Worm (Caenorhabditis elegans) whole organism, L4/young adult: ENCODE data around the gene C50E3.6.

Experiments used
- W03F9.2 ChIP-seq: fragments of 150-350 bp; optimal IDR thresholded peaks from 2 replicates; lab custom pipeline; 2014; ENCODE audit warnings: missing biosample characterization, missing genetic modification characterization
- dao-5 ChIP-seq: sonication (generic microtip); optimal IDR thresholded peaks from 2 replicates; lab custom pipeline; 2016; ENCODE audit warnings: missing genotype, missing genetic modification characterization, moderate library complexity, missing compliant biosample characterization
- him-1 ChIP-seq: sonication (generic microtip); optimal IDR thresholded peaks from 2 replicates; lab custom pipeline; 2016; ENCODE audit warnings: missing genotype, missing genetic modification reagents, missing genetic modification characterization, missing compliant biosample characterization

DNA sequence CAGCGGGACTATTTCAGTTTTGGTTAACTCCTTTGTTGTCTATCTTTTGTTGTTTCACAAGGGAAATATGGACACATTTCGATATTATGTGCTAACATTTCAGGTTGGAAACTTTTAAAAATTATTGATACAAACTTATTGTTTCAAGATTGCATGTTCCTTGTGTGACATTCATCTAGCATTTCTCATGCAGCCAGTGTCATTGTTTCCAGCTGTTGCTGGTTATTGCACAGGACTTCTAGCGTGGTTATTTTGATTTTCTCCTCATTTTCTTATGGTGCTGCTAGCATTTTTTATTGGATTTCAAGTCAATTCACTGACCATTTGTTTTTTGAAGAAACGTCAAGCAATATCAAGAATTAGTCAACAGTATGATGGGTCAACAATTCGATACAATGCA, 34.5 kb downstream of the C50E3.6 start:
- TF ChIP-seq him-1 (no peak), dao-5 (tag; lab: Kevin White, UChicago) (no peak), W03F9.2 (no peak)
